Worm (Caenorhabditis elegans) whole organism, L4 larva: Measurements from ENCODE around the gene C01F1.5.

Experiments used
- R02D3.7 ChIP-seq: fragments of 150-350 bp; sonication (generic microtip); optimal IDR thresholded peaks from 3 replicates; lab custom pipeline; 2014; ENCODE audit warnings: missing biosample characterization, missing genetic modification characterization
- ces-1 ChIP-seq: fragments of 150-350 bp; sonication (generic microtip); optimal IDR thresholded peaks from 4 replicates; lab custom pipeline; 2014; ENCODE audit warnings: missing biosample characterization, missing genetic modification reagents, missing genetic modification characterization
- fkh-10 ChIP-seq: fragments of 150-350 bp; optimal IDR thresholded peaks from 2 replicates; lab custom pipeline; 2014; ENCODE audit warnings: missing biosample characterization, missing genetic modification reagents, missing genetic modification characterization
- jun-1 ChIP-seq: fragments of 150-350 bp; optimal IDR thresholded peaks from 2 replicates; lab custom pipeline; 2014; ENCODE audit warnings: missing biosample characterization, missing genetic modification reagents, missing genetic modification characterization
- madf-5 ChIP-seq, 2 experiments: fragments of 200-800 bp; sonication (Bioruptor generic); IDR thresholded peaks; 2 replicates each; pipeline ENCODE4 v1.3.6; 2022; ENCODE audit warnings: missing compliant biosample characterization in 2 of 2, missing genetic modification characterization in 2 of 2
- madf-9 ChIP-seq: fragments of 200-800 bp; sonication (Bioruptor generic); conservative IDR thresholded peaks from 2 replicates; pipeline ENCODE4 v1.3.6; 2022; ENCODE audit warnings: missing genetic modification reagents, missing genetic modification characterization, missing compliant biosample characterization
- nhr-25 ChIP-seq: sonication (generic microtip); optimal IDR thresholded peaks from 2 replicates; lab custom pipeline; 2017; ENCODE audit warnings: missing genetic modification characterization, mild to moderate bottlenecking, missing compliant biosample characterization, antibody characterized with exemption, moderate library complexity, borderline replicate concordance; ENCODE audit not compliant: insufficient read depth
- nhr-28 ChIP-seq: fragments of 150-350 bp; optimal IDR thresholded peaks from 2 replicates; lab custom pipeline; 2014; ENCODE audit warnings: missing biosample characterization, missing genetic modification characterization
- nhr-77 ChIP-seq: fragments of 150-350 bp; optimal IDR thresholded peaks from 2 replicates; lab custom pipeline; 2014; ENCODE audit warnings: missing biosample characterization, missing genetic modification characterization
- snpc-4 ChIP-seq: fragments of 150-350 bp; optimal IDR thresholded peaks from 2 replicates; lab custom pipeline; 2014; ENCODE audit warnings: missing biosample characterization, missing genetic modification characterization

ce11 chrII:4230816-4231435, 50.7 kb downstream of the C01F1.5 start, which contains the start of gene C16A11.10:
- TF ChIP-seq R02D3.7 (no peak), ces-1 (no peak), snpc-4 (no peak), fkh-10 (GFP tag; lab: Kevin White, UChicago) (no peak), nhr-25 (tag; lab: Kevin White, UChicago) (no peak), nhr-28 (tag; lab: Kevin White, UChicago) (no peak), jun-1 (no peak), madf-9 (GFP tag; lab: Robert Waterston, UW) (no peak), nhr-77 (tag; lab: Kevin White, UChicago) (no peak), madf-5 (GFP tag; IDR thresholded peaks at IDR 0.05; lab: Robert Waterston, UW) (no peak)
